Fruit fly (Drosophila melanogaster) whole organism, embryonic: ENCODE measurements around the gene rdog.

Source experiments
- ATbp ChIP-seq: fragments of 200-800 bp; sonication (Bioruptor generic); optimal IDR thresholded peaks from 2 replicates; lab custom pipeline; 2017; ENCODE audit warnings: missing biosample characterization, mild to moderate bottlenecking, missing genetic modification characterization, missing genetic modification reagents
- CG10959 ChIP-seq: fragments of 200-800 bp; sonication (Bioruptor generic); IDR thresholded peaks from 2 replicates; pipeline ENCODE4 v1.3.6; 2022; ENCODE audit warnings: missing biosample characterization, missing genetic modification characterization
- CG10979 ChIP-seq: fragments of 200-800 bp; sonication (Bioruptor generic); optimal IDR thresholded peaks from 2 replicates; lab custom pipeline; 2018; ENCODE audit warnings: missing biosample characterization, mild to moderate bottlenecking, missing genetic modification characterization, moderate library complexity
- CG14050 ChIP-seq: fragments of 200-800 bp; sonication (Bioruptor generic); IDR thresholded peaks from 3 replicates; pipeline ENCODE4 v1.3.6; 2022; ENCODE audit warnings: missing biosample characterization, missing genetic modification characterization
- CG15269 ChIP-seq: fragments of 200-800 bp; sonication (Bioruptor generic); optimal IDR thresholded peaks from 2 replicates; lab custom pipeline; 2018; ENCODE audit warnings: missing biosample characterization, mild to moderate bottlenecking, missing genetic modification characterization, moderate library complexity
- CG17385 ChIP-seq: fragments of 200-800 bp; sonication (Bioruptor generic); optimal IDR thresholded peaks from 3 replicates; lab custom pipeline; 2018; ENCODE audit warnings: missing biosample characterization, mild to moderate bottlenecking, missing genetic modification characterization
- CG17612 ChIP-seq: fragments of 200-800 bp; sonication (Bioruptor generic); IDR thresholded peaks from 2 replicates; pipeline ENCODE4 v1.3.6; 2022; ENCODE audit warnings: missing biosample characterization, missing genetic modification characterization
- CG34224 ChIP-seq: fragments of 200-800 bp; sonication (Bioruptor generic); IDR thresholded peaks from 3 replicates; pipeline ENCODE4 v1.3.6; 2022; ENCODE audit warnings: missing biosample characterization, missing genetic modification characterization; ENCODE audit not compliant: partially characterized antibody
- CG4282 ChIP-seq: fragments of 200-800 bp; sonication (Bioruptor generic); optimal IDR thresholded peaks from 2 replicates; lab custom pipeline; 2016; ENCODE audit warnings: missing biosample characterization, missing genetic modification characterization
- CG5180 ChIP-seq: fragments of 200-800 bp; sonication (Bioruptor generic); optimal IDR thresholded peaks from 3 replicates; lab custom pipeline; 2017; ENCODE audit warnings: missing biosample characterization, missing genetic modification characterization, mild to moderate bottlenecking, moderate library complexity, missing genetic modification reagents
- CG8281 ChIP-seq: fragments of 200-800 bp; sonication (Bioruptor generic); optimal IDR thresholded peaks from 2 replicates; lab custom pipeline; 2018; ENCODE audit warnings: missing biosample characterization, mild to moderate bottlenecking, missing genetic modification characterization, moderate library complexity
- CG8290 ChIP-seq, 3 experiments: fragments of 200-800 bp; sonication (Bioruptor generic); optimal IDR thresholded peaks; 2 replicates each; lab custom pipeline; 2016 to 2019; ENCODE audit warnings: missing biosample characterization in 3 of 3, missing genetic modification characterization in 3 of 3, mild to moderate bottlenecking in 2 of 3, moderate library complexity in 1 of 3
- CG8924 ChIP-seq: fragments of 200-800 bp; optimal IDR thresholded peaks from 3 replicates; lab custom pipeline; 2019; ENCODE audit warnings: missing biosample characterization, mild to moderate bottlenecking, missing genetic modification characterization, moderate library complexity
- CTCF ChIP-seq: fragments of 200-800 bp; sonication (Bioruptor generic); optimal IDR thresholded peaks from 2 replicates; lab custom pipeline; 2017; ENCODE audit warnings: missing biosample characterization, mild to moderate bottlenecking, missing genetic modification characterization, moderate library complexity
- Camta ChIP-seq: fragments of 200-800 bp; sonication (Bioruptor generic); optimal IDR thresholded peaks from 2 replicates; lab custom pipeline; 2016; ENCODE audit warnings: missing biosample characterization, missing genetic modification characterization
- D ChIP-seq, 2 experiments: fragments of 200-800 bp in 1 of 2; fragments of >200 bp in 1 of 2; sonication (Bioruptor generic) in 1 of 2; optimal IDR thresholded peaks; 2 replicates in 1 of 2; 3 replicates in 1 of 2; lab custom pipeline; 2017; ENCODE audit warnings: mild to moderate bottlenecking in 1 of 2, missing biosample characterization in 1 of 2, missing genetic modification characterization in 1 of 2, missing genetic modification reagents in 1 of 2
- Dfd ChIP-seq, 2 experiments: fragments of >200 bp; optimal IDR thresholded peaks; 2 replicates each; lab custom pipeline; 2017; ENCODE audit warnings: missing biosample characterization in 2 of 2, missing genetic modification characterization in 2 of 2
- Doc3 ChIP-seq: fragments of 200-800 bp; sonication (Bioruptor generic); IDR thresholded peaks from 3 replicates; pipeline ENCODE4 v1.3.6; 2022; ENCODE audit warnings: missing biosample characterization, missing genetic modification characterization; ENCODE audit not compliant: partially characterized antibody
- HLH54F ChIP-seq: fragments of 200-800 bp; sonication (Bioruptor generic); optimal IDR thresholded peaks from 3 replicates; lab custom pipeline; 2016; ENCODE audit warnings: missing biosample characterization, missing genetic modification characterization
- HLHmδ ChIP-seq: fragments of 200-800 bp; sonication (Bioruptor generic); optimal IDR thresholded peaks from 2 replicates; lab custom pipeline; 2018; ENCODE audit warnings: missing biosample characterization, mild to moderate bottlenecking, missing genetic modification characterization, moderate library complexity
- Hr78 ChIP-seq, 2 experiments: fragments of 200-800 bp in 1 of 2; fragments of >200 bp in 1 of 2; sonication (Bioruptor generic) in 1 of 2; optimal IDR thresholded peaks; 2 replicates each; lab custom pipeline; 2017 to 2019; ENCODE audit warnings: missing biosample characterization in 2 of 2, missing genetic modification characterization in 2 of 2, mild to moderate bottlenecking in 1 of 2, moderate library complexity in 1 of 2
- Lhr ChIP-seq: fragments of 200-800 bp; sonication (Bioruptor generic); optimal IDR thresholded peaks from 3 replicates; lab custom pipeline; 2017; ENCODE audit warnings: mild to moderate bottlenecking, missing biosample characterization, missing genetic modification reagents, missing genetic modification characterization
- Lpt ChIP-seq: fragments of >200 bp; optimal IDR thresholded peaks from 2 replicates; lab custom pipeline; 2018; ENCODE audit warnings: missing biosample characterization, missing genetic modification characterization
- Meics ChIP-seq: fragments of 200-800 bp; sonication (Bioruptor generic); optimal IDR thresholded peaks from 2 replicates; lab custom pipeline; 2017; ENCODE audit warnings: missing biosample characterization, mild to moderate bottlenecking, missing genetic modification characterization
- Nf-YA ChIP-seq: fragments of 200-800 bp; sonication (Bioruptor generic); IDR thresholded peaks from 2 replicates; pipeline ENCODE4 v1.3.6; 2022; ENCODE audit warnings: missing biosample characterization, missing genetic modification characterization
- Opbp ChIP-seq: fragments of 200-800 bp; sonication (Bioruptor generic); IDR thresholded peaks from 3 replicates; pipeline ENCODE4 v1.3.6; 2022; ENCODE audit warnings: missing biosample characterization, missing genetic modification characterization; ENCODE audit not compliant: partially characterized antibody
- Pdp1 ChIP-seq, 2 experiments: fragments of 200-800 bp; sonication (Bioruptor generic); optimal IDR thresholded peaks; 3 replicates each; lab custom pipeline; 2016; ENCODE audit warnings: missing biosample characterization in 2 of 2, missing genetic modification characterization in 2 of 2, mild to moderate bottlenecking in 1 of 2, moderate library complexity in 1 of 2
- Spps ChIP-seq: fragments of 200-800 bp; sonication (Bioruptor generic); optimal IDR thresholded peaks from 2 replicates; lab custom pipeline; 2018; ENCODE audit warnings: missing biosample characterization, mild to moderate bottlenecking, missing genetic modification characterization
- Ssrp ChIP-seq: fragments of 200-800 bp; sonication (Bioruptor generic); optimal IDR thresholded peaks from 2 replicates; lab custom pipeline; 2018; ENCODE audit warnings: missing biosample characterization, mild to moderate bottlenecking, missing genetic modification characterization, moderate library complexity
- Trl ChIP-seq, 3 experiments: fragments of >200 bp in 2 of 3; fragments of 200-800 bp in 1 of 3; sonication (Bioruptor generic) in 1 of 3; optimal IDR thresholded peaks; 2 replicates in 1 of 3; 3 replicates in 2 of 3; lab custom pipeline; 2016 to 2017; ENCODE audit warnings: missing biosample characterization in 1 of 3, missing genetic modification characterization in 1 of 3
- Vsx1 ChIP-seq: fragments of 200-800 bp; sonication (Bioruptor generic); optimal IDR thresholded peaks from 2 replicates; lab custom pipeline; 2017; ENCODE audit warnings: missing biosample characterization, mild to moderate bottlenecking, missing genetic modification characterization, missing genetic modification reagents
- ab ChIP-seq: fragments of 200-800 bp; sonication (Bioruptor generic); optimal IDR thresholded peaks from 2 replicates; lab custom pipeline; 2016; ENCODE audit warnings: missing biosample characterization, missing genetic modification characterization
- ase ChIP-seq: fragments of 200-800 bp; sonication (Bioruptor generic); IDR thresholded peaks from 3 replicates; pipeline ENCODE4 v1.3.6; 2022; ENCODE audit warnings: missing biosample characterization, missing genetic modification characterization
- br ChIP-seq: fragments of >200 bp; optimal IDR thresholded peaks from 2 replicates; lab custom pipeline; 2017
- btn ChIP-seq: fragments of 200-800 bp; sonication (Bioruptor generic); optimal IDR thresholded peaks from 2 replicates; lab custom pipeline; 2016; ENCODE audit warnings: missing biosample characterization, missing genetic modification characterization
- croc ChIP-seq: fragments of 200-800 bp; sonication (Bioruptor generic); conservative IDR thresholded peaks from 3 replicates; pipeline ENCODE4 v1.3.6; 2022; ENCODE audit warnings: missing biosample characterization, missing genetic modification characterization
- dan ChIP-seq: fragments of 200-800 bp; sonication (Bioruptor generic); IDR thresholded peaks from 2 replicates; pipeline ENCODE4 v1.3.6; 2022; ENCODE audit warnings: missing biosample characterization, missing genetic modification characterization
- dm ChIP-seq: fragments of 200-800 bp; sonication (Bioruptor generic); optimal IDR thresholded peaks from 3 replicates; lab custom pipeline; 2016; ENCODE audit warnings: missing biosample characterization, missing genetic modification characterization
- her ChIP-seq: fragments of 200-800 bp; sonication (Bioruptor generic); optimal IDR thresholded peaks from 2 replicates; lab custom pipeline; 2016; ENCODE audit warnings: missing biosample characterization, missing genetic modification characterization
- jumu ChIP-seq: fragments of 200-800 bp; sonication (Bioruptor generic); optimal IDR thresholded peaks from 3 replicates; lab custom pipeline; 2016; ENCODE audit warnings: missing biosample characterization, missing genetic modification characterization
- mam ChIP-seq: fragments of 200-800 bp; sonication (Bioruptor generic); optimal IDR thresholded peaks from 3 replicates; lab custom pipeline; 2016; ENCODE audit warnings: missing biosample characterization, missing genetic modification characterization
- nerfin-1 ChIP-seq: fragments of 200-800 bp; sonication (Bioruptor generic); optimal IDR thresholded peaks from 3 replicates; lab custom pipeline; 2019; ENCODE audit warnings: missing biosample characterization, mild to moderate bottlenecking, missing genetic modification characterization, moderate library complexity
- run ChIP-seq: fragments of 200-800 bp; sonication (Bioruptor generic); optimal IDR thresholded peaks from 3 replicates; lab custom pipeline; 2018; ENCODE audit warnings: missing biosample characterization, mild to moderate bottlenecking, missing genetic modification characterization
- sens ChIP-seq: fragments of 200-800 bp; sonication (Bioruptor generic); peaks from one replicate; lab custom pipeline; 2016; ENCODE audit warnings: missing biosample characterization, missing genetic modification characterization
- sqz ChIP-seq: fragments of 200-800 bp; sonication (Bioruptor generic); optimal IDR thresholded peaks from 3 replicates; lab custom pipeline; 2018; ENCODE audit warnings: missing biosample characterization, mild to moderate bottlenecking, missing genetic modification characterization
- sug ChIP-seq: fragments of 200-800 bp; optimal IDR thresholded peaks from 2 replicates; lab custom pipeline; 2019; ENCODE audit warnings: missing biosample characterization, mild to moderate bottlenecking, missing genetic modification characterization, moderate library complexity
- tap ChIP-seq: fragments of 200-800 bp; optimal IDR thresholded peaks from 3 replicates; lab custom pipeline; 2019; ENCODE audit warnings: missing biosample characterization, mild to moderate bottlenecking, missing genetic modification characterization, moderate library complexity
- trem ChIP-seq: fragments of 200-800 bp; optimal IDR thresholded peaks from 3 replicates; lab custom pipeline; 2019; ENCODE audit warnings: missing biosample characterization, mild to moderate bottlenecking, missing genetic modification characterization, moderate library complexity
- vvl ChIP-seq: fragments of 200-800 bp; sonication (Bioruptor generic); IDR thresholded peaks from 2 replicates; pipeline ENCODE4 v1.3.6; 2022; ENCODE audit warnings: missing biosample characterization, missing genetic modification characterization
- wdn ChIP-seq: fragments of 200-800 bp; sonication (Bioruptor generic); IDR thresholded peaks from 2 replicates; pipeline ENCODE4 v1.3.6; 2022; ENCODE audit warnings: missing biosample characterization, missing genetic modification characterization

The rdog gene

dm6 chr3R:29124128-29124527 lies 33.8 kb upstream of the rdog start (continued):
- TF ChIP-seq sug (tag; lab: Kevin White, UChicago) (no peak), dm (GFP tag; lab: Kevin White, UChicago) (no peak), Ssrp (peak; percentile 41), croc (GFP tag; lab: Robert Waterston, UW) (peak; percentile 51; the same call in 2 of the 3 replicates), CG5180 (GFP tag; lab: Kevin White, UChicago) (no peak), dan (GFP tag; lab: Robert Waterston, UW) (peak; percentile 66), sqz (GFP tag; lab: Kevin White, UChicago) (no peak), sens (GFP tag; lab: Kevin White, UChicago) (peak; percentile 92), Opbp (GFP tag; lab: Robert Waterston, UW) (no peak), CG15269 (peak; percentile 70), CG4282 (GFP tag; lab: Kevin White, UChicago) (no peak), Trl (optimal IDR thresholded peaks at IDR 0.05; lab: Kevin White, UChicago) (no peak), Trl (GFP tag; optimal IDR thresholded peaks at IDR 0.05; lab: Kevin White, UChicago) (peak; percentile 45), CG14050 (GFP tag; lab: Robert Waterston, UW) (peak; percentile 60), wdn (GFP tag; lab: Robert Waterston, UW) (peak; percentile 72), trem (tag; lab: Kevin White, UChicago) (peak; percentile 19), jumu (GFP tag; lab: Kevin White, UChicago) (peak; percentile 77), Pdp1 (GFP tag; optimal IDR thresholded peaks at IDR 0.05; lab: Kevin White, UChicago) (peak; percentile 69 to 76), run (tag; lab: Kevin White, UChicago) (no peak), ab (GFP tag; lab: Kevin White, UChicago) (no peak), Nf-YA (GFP tag; lab: Robert Waterston, UW) (peak; percentile 55; the same call in 1 of the 2 replicates), btn (GFP tag; lab: Kevin White, UChicago) (peak; percentile 17), Hr78 (GFP tag; optimal IDR thresholded peaks at IDR 0.05; lab: Kevin White, UChicago) (no peak), Lpt (no peak), Spps (peak; percentile 40), HLH54F (GFP tag; lab: Kevin White, UChicago) (peak; percentile 52), ase (peak; percentile 37; the same call in 1 of the 3 replicates), CG17612 (GFP tag; lab: Robert Waterston, UW) (peak; percentile 39; the same call in 1 of the 2 replicates), Doc3 (GFP tag; lab: Robert Waterston, UW) (no peak), Meics (GFP tag; lab: Kevin White, UChicago) (peak; percentile 38), CG8924 (tag; lab: Kevin White, UChicago) (peak; percentile 58), nerfin-1 (tag; lab: Kevin White, UChicago) (peak; percentile 2), tap (tag; lab: Kevin White, UChicago) (no peak), CG17385 (GFP tag; lab: Kevin White, UChicago) (peak; percentile 51), CG8281 (peak; percentile 5), D (optimal IDR thresholded peaks at IDR 0.05; lab: Kevin White, UChicago) (no peak), D (GFP tag; optimal IDR thresholded peaks at IDR 0.05; lab: Kevin White, UChicago) (peak; percentile 52), mam (GFP tag; lab: Kevin White, UChicago) (peak; percentile 57), br (lab: Kevin White, UChicago) (no peak), vvl (GFP tag; lab: Robert Waterston, UW) (peak; percentile 88), Dfd (GFP tag; optimal IDR thresholded peaks at IDR 0.05; lab: Kevin White, UChicago) (no peak), HLHmδ (GFP tag; lab: Kevin White, UChicago) (no peak), her (GFP tag; lab: Kevin White, UChicago) (peak; percentile 70), Lhr (GFP tag; lab: Kevin White, UChicago) (no peak), CG8290 (GFP tag; optimal IDR thresholded peaks at IDR 0.05; lab: Kevin White, UChicago) (peak; percentile 25), CG8290 (tag; optimal IDR thresholded peaks at IDR 0.05; lab: Kevin White, UChicago) (peak in 1 of 2 experiments; percentile 84), ATbp (GFP tag; lab: Kevin White, UChicago) (peak; percentile 62), Vsx1 (GFP tag; lab: Kevin White, UChicago) (no peak), CTCF (GFP tag; lab: Kevin White, UChicago) (no peak), CG10959 (GFP tag; lab: Robert Waterston, UW) (peak; percentile 70), CG34224 (GFP tag; lab: Robert Waterston, UW) (no peak), Camta (peak; percentile 38), CG10979 (tag; lab: Kevin White, UChicago) (peak; percentile 60)
